Worm (Caenorhabditis elegans) whole organism, L2 larva: ENCODE data around the gene grl-28.
"Not testable (repeated sequence)": the region's sequence is repeated elsewhere in the genome, so short reads cannot be mapped to it uniquely, and the experiment has no call there.

Source experiments
- C34F6.9 ChIP-seq: fragments of 150-350 bp; optimal IDR thresholded peaks from 2 replicates; lab custom pipeline; 2014; ENCODE audit warnings: missing biosample characterization, missing genetic modification characterization
- F13H6.1 ChIP-seq: sonication (generic microtip); optimal IDR thresholded peaks from 2 replicates; lab custom pipeline; 2016; ENCODE audit warnings: missing genetic modification characterization, missing compliant biosample characterization
- R02D3.7 ChIP-seq: fragments of 150-350 bp; optimal IDR thresholded peaks from 2 replicates; lab custom pipeline; 2014; ENCODE audit warnings: missing biosample characterization, missing genetic modification characterization
- blmp-1 ChIP-seq: sonication (generic microtip); optimal IDR thresholded peaks from 2 replicates; lab custom pipeline; 2017; ENCODE audit warnings: missing genetic modification characterization, mild to moderate bottlenecking, missing compliant biosample characterization, antibody characterized with exemption, moderate library complexity; ENCODE audit not compliant: insufficient read depth
- ceh-16 ChIP-seq: fragments of 150-350 bp; optimal IDR thresholded peaks from 2 replicates; lab custom pipeline; 2014; ENCODE audit warnings: missing biosample characterization, missing genetic modification characterization
- ceh-82 ChIP-seq: fragments of 150-350 bp; optimal IDR thresholded peaks from 2 replicates; lab custom pipeline; 2014; ENCODE audit warnings: missing biosample characterization, missing genetic modification characterization
- dmd-4 ChIP-seq: sonication (generic microtip); optimal IDR thresholded peaks from 2 replicates; lab custom pipeline; 2017; ENCODE audit warnings: missing biosample characterization, missing genetic modification characterization
- egl-27 ChIP-seq: sonication (generic microtip); optimal IDR thresholded peaks from 3 replicates; lab custom pipeline; 2017; ENCODE audit warnings: missing biosample characterization, missing genetic modification reagents, missing genetic modification characterization
- elt-1 ChIP-seq: fragments of 150-350 bp; optimal IDR thresholded peaks from 2 replicates; lab custom pipeline; 2014; ENCODE audit warnings: missing biosample characterization, missing genetic modification characterization
- elt-3 ChIP-seq: sonication (generic microtip); optimal IDR thresholded peaks from 2 replicates; lab custom pipeline; 2017; ENCODE audit warnings: missing biosample characterization, missing genetic modification characterization
- gmeb-1 ChIP-seq: fragments of 150-350 bp; optimal IDR thresholded peaks from 2 replicates; lab custom pipeline; 2014; ENCODE audit warnings: missing biosample characterization, missing genetic modification characterization
- lin-13 ChIP-seq: fragments of 150-350 bp; optimal IDR thresholded peaks from 2 replicates; lab custom pipeline; 2014; ENCODE audit warnings: missing biosample characterization, missing genetic modification reagents, missing genetic modification characterization
- lsy-2 ChIP-seq, 2 experiments: fragments of 150-350 bp in 1 of 2; sonication (generic microtip) in 1 of 2; optimal IDR thresholded peaks; 2 replicates each; lab custom pipeline; 2014 to 2017; ENCODE audit warnings: missing biosample characterization in 2 of 2, missing genetic modification characterization in 2 of 2
- mbf-1 ChIP-seq: sonication (generic microtip); optimal IDR thresholded peaks from 2 replicates; lab custom pipeline; 2017; ENCODE audit warnings: missing biosample characterization, missing genetic modification characterization
- nhr-11 ChIP-seq: fragments of 150-350 bp; optimal IDR thresholded peaks from 2 replicates; lab custom pipeline; 2014; ENCODE audit warnings: missing biosample characterization, missing genetic modification characterization
- nhr-129 ChIP-seq: fragments of 150-350 bp; optimal IDR thresholded peaks from 2 replicates; lab custom pipeline; 2014; ENCODE audit warnings: missing biosample characterization, missing genetic modification characterization
- nhr-21 ChIP-seq: fragments of 150-350 bp; optimal IDR thresholded peaks from 2 replicates; lab custom pipeline; 2014; ENCODE audit warnings: missing biosample characterization, missing genetic modification characterization
- nhr-237 ChIP-seq: fragments of 150-350 bp; optimal IDR thresholded peaks from 2 replicates; lab custom pipeline; 2014; ENCODE audit warnings: missing biosample characterization, missing genetic modification characterization
- nhr-25 ChIP-seq: fragments of 150-350 bp; sonication (generic microtip); optimal IDR thresholded peaks from 3 replicates; lab custom pipeline; 2014; ENCODE audit warnings: missing biosample characterization, missing genetic modification characterization
- sem-4 ChIP-seq: fragments of 150-350 bp; optimal IDR thresholded peaks from 2 replicates; lab custom pipeline; 2014; ENCODE audit warnings: missing biosample characterization, missing genetic modification reagents, missing genetic modification characterization
- skn-1 ChIP-seq: sonication (generic microtip); optimal IDR thresholded peaks from 2 replicates; lab custom pipeline; 2017; ENCODE audit warnings: missing biosample characterization, missing genetic modification characterization
- sma-9 ChIP-seq, 2 experiments: fragments of 150-350 bp in 1 of 2; sonication (generic microtip) in 1 of 2; optimal IDR thresholded peaks; 2 replicates each; lab custom pipeline; 2014 to 2016; ENCODE audit warnings: missing genetic modification characterization in 2 of 2, mild to moderate bottlenecking in 1 of 2, missing biosample characterization in 1 of 2, missing compliant biosample characterization in 1 of 2, missing genetic modification reagents in 1 of 2, moderate library complexity in 1 of 2
- snpc-4 ChIP-seq: fragments of 150-350 bp; optimal IDR thresholded peaks from 2 replicates; lab custom pipeline; 2014; ENCODE audit warnings: missing biosample characterization, missing genetic modification characterization
- unc-39 ChIP-seq: fragments of 150-350 bp; optimal IDR thresholded peaks from 2 replicates; lab custom pipeline; 2014; ENCODE audit warnings: missing biosample characterization, missing genetic modification characterization
- unc-55 ChIP-seq: fragments of 150-350 bp; sonication (generic microtip); optimal IDR thresholded peaks from 3 replicates; lab custom pipeline; 2014; ENCODE audit warnings: missing biosample characterization, missing genetic modification reagents, missing genetic modification characterization
- unc-62 ChIP-seq: fragments of 150-350 bp; optimal IDR thresholded peaks from 2 replicates; lab custom pipeline; 2014; ENCODE audit warnings: missing biosample characterization, missing genetic modification reagents, missing genetic modification characterization
- zag-1 ChIP-seq: fragments of 150-350 bp; optimal IDR thresholded peaks from 2 replicates; lab custom pipeline; 2014; ENCODE audit warnings: missing biosample characterization, missing genetic modification characterization
- ztf-1 ChIP-seq: fragments of 200-800 bp; sonication (Bioruptor generic); conservative IDR thresholded peaks from 2 replicates; pipeline ENCODE4 v1.3.6; 2022; ENCODE audit warnings: missing genetic modification characterization, missing compliant biosample characterization
- ztf-4 ChIP-seq: fragments of 150-350 bp; optimal IDR thresholded peaks from 2 replicates; lab custom pipeline; 2014; ENCODE audit warnings: missing biosample characterization, missing genetic modification characterization

The grl-28 gene

DNA sequence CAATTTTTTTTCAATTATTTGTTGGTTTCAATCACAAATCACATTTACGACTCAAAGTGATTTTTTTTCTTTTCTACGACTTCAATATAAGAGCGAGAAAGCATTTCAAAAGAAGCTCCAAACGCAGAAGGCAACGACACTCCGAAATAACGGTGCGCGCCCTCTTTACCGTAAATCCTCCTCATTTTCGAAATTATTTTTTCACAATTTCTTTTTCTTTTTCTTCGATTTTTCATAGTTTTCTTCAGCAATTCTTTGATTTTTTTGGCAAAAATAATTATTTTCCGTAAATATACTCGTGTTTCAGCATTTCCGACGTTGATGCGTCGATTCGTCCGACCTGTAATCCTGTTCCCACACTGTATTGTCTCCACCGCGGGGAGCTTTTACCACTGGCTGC, 19.0 kb upstream of the grl-28 start, which contains the start of gene F40C5.2:
Gene F40C5.2 (plus strand): TSS at position 301 of the 400 bp plus-strand sequence.
- TF ChIP-seq gmeb-1 (tag; lab: Kevin White, UChicago); elt-3 (tag; lab: Kevin White, UChicago); sem-4: not testable (repeated sequence)

DNA sequence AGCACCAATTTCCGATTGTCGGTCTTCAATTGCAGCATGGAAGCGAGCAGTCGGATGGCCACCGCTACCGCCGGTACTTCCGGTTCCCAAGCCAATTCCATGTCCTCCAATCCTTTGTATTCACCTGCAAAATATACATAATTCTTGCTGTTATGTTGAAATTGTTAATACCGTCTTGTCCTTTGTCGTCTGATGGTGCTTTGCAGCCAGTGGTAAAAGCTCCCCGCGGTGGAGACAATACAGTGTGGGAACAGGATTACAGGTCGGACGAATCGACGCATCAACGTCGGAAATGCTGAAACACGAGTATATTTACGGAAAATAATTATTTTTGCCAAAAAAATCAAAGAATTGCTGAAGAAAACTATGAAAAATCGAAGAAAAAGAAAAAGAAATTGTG, 12.7 kb upstream of the grl-28 start, which contains the start of gene T24A6.17:
Gene T24A6.17 (minus strand): TSS at position 101 of the 400 bp plus-strand sequence.
- not testable (repeated sequence) for TF ChIP-seq nhr-11; nhr-237; F13H6.1 (tag; lab: Kevin White, UChicago)

DNA sequence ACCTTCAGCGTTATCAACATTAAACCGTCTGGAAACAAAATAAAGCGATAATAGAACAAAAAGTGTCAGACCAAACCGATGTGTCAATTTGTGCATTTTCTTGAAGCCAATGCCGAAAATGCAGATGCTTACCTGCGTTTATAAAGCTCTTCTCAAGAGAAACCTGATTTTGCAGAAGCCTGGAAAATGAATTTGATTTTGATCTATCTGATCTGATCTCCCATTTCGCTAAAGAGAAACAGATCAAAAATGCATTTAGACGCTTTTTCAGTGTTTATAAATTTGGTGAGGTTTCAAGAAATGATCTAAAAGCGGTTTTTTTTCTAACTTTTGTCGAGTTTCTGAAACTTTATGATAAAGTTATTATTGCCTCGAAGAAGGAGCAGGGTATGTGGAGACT, 11.2 kb upstream of the grl-28 start, which contains the start of gene T24A6.16:
Gene T24A6.16 (minus strand): TSS at position 101 of the 400 bp plus-strand sequence.
- not testable (repeated sequence) for TF ChIP-seq unc-62; nhr-21; ceh-82 (tag; lab: Kevin White, UChicago)

DNA sequence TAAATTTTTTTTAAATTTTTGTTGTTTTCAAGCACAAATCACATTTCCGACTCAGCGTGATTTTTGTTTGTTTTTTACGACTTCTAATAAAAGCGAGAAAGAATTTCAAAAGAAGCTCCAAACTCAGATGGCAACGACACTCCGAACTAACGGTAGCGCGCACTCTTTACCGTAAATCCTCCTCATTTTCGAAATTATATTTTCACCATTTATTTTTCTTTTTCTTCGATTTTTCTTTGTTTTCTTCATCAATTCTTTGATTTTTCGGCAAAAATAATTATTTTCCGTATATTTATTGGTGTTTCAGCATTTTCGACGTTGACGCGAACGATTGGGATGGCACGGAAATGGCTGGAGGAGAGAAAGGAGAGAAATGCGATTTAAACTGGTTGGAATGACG, 7.1 kb upstream of the grl-28 start, which contains the start of gene T24A6.1:
Gene T24A6.1 (plus strand): TSS at position 301 of the 400 bp plus-strand sequence.
- not testable (repeated sequence) for TF ChIP-seq unc-39, skn-1, gmeb-1 (tag; lab: Kevin White, UChicago)

DNA sequence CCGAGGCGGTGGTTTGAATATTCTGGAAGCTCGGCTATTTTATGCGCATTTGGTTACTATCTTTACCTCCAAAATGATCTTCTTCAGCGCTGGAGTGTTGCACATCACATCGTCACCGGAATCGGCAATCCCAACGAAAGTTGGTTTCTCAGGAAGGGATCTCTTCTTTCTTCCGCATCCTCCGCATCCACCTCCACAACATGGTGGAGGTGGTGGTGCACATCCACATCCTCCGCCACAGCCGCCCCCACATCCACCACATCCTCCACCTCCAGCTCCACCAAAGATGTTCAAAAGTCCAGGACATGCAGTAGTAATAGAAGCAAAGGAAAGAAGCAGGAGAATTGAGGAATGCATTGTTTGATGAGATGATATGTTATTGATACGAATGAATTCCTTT, 5.8 kb upstream of the grl-28 start, which contains the start of gene grl-31:
Gene grl-31 (minus strand): TSS at position 357 of the 400 bp plus-strand sequence.
- TF ChIP-seq gmeb-1 (tag; lab: Kevin White, UChicago), result no peak
- TF ChIP-seq lsy-2 (tag; optimal IDR thresholded peaks at IDR 0.05; lab: Kevin White, UChicago), result no peak
- no peak for TF ChIP-seq lin-13 (GFP tag; lab: Kevin White, UChicago)
- no peak for TF ChIP-seq nhr-129 (tag; lab: Kevin White, UChicago)
- no peak for TF ChIP-seq mbf-1
- TF ChIP-seq ztf-1 (GFP tag; lab: Robert Waterston, UW), result no peak

DNA sequence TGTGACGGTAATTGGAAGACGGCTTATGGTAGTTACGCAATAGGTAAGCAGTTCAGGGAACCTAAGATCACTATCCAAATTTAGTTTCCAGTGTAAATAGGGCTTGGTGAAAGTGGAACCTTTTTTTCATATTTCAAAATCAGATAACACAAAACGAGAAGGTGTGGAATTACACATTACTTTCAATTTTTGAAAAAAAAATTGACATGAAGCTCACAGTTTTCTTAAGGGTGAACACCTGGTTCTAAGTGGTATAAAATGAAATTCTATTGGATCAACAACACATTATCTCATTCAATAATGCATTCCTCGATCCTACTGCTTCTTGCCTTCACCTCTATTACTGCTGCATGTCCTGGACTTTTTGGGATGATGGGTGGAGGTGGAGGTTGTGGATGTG, 4.3 kb upstream of the grl-28 start, which contains the start of gene grl-30:
Gene grl-30 (plus strand): TSS at position 301 of the 400 bp plus-strand sequence.
- TF ChIP-seq egl-27 (tag; lab: Kevin White, UChicago), result no peak

DNA sequence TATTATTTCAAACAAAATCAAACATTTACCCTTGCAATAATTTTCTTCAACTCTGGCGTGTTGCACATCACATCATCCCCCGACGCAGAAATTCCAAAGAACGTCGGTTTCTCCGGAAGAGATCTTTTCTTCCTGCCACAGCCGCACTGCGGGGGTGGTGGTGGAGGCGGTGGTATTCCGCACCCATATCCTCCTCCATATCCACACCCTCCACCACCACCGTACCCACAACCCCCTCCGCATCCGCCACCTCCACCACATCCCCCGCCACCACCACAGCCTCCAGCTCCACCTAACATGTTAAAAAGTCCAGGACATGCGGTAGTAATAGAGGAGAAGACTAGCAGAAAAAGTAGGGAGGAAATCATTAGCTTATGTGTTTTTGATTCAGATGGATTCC, 3.2 kb upstream of the grl-28 start, which contains the start of gene grl-29:
Gene grl-29 (minus strand): TSS at position 368 of the 400 bp plus-strand sequence.
- no peak for TF ChIP-seq ztf-4 (tag; lab: Kevin White, UChicago)

DNA sequence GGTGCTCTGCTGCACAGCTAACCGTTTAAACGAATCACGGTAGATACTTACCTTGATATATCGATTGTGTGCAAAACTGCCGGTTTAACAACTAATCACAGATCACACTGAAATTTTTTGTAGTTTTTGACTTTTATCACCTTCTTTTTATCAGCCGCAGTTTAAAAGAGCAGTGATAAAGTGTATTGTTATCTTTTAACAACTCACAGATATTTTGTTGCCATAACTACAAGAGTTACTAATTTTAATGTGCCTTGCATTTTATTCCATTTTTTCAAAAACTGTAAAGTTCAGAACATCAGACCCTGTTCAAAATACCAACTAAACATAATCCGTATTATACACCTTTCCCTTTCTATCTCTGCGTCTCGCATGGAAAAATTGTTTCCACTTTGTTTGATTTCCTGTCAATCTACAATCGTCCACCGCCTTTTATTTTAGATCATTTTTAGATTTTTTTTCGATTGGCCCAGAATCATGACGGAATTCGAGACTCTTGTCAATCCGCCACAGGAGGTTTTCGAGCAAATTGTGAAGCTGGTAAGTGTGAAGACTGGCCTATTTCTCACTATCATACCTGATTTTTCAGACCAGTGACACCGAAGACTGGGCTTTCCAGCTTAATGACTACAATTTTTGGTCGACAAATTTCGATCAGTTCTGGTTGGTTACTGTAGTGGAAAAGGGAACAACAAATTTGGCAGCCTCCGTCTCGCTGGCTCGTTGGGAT, 1.2 kb upstream of the grl-28 start, which contains the start of gene T24A6.20:
Gene T24A6.20 (plus strand): TSS at position 395 of the 730 bp plus-strand sequence.
- TF ChIP-seq nhr-25 (no peak), blmp-1 (tag; lab: Kevin White, UChicago) (no peak), R02D3.7 (tag; lab: Kevin White, UChicago) (no peak), zag-1 (tag; lab: Kevin White, UChicago) (no peak), elt-1 (tag; lab: Kevin White, UChicago) (no peak), mbf-1 (no peak), unc-55 (GFP tag; lab: Kevin White, UChicago) (no peak), unc-39 (tag; lab: Kevin White, UChicago) (no peak), C34F6.9 (tag; lab: Kevin White, UChicago) (no peak), ztf-4 (tag; lab: Kevin White, UChicago) (no peak), lsy-2 (tag; optimal IDR thresholded peaks at IDR 0.05; lab: Kevin White, UChicago) (no peak), snpc-4 (tag; lab: Kevin White, UChicago) (no peak), sma-9 (GFP tag; optimal IDR thresholded peaks at IDR 0.05; lab: Kevin White, UChicago) (no peak), sma-9 (tag; optimal IDR thresholded peaks at IDR 0.05; lab: Kevin White, UChicago) (no peak), nhr-129 (tag; lab: Kevin White, UChicago) (no peak), ceh-16 (tag; lab: Kevin White, UChicago) (no peak), dmd-4 (no peak)
